Worm (Caenorhabditis elegans) whole organism, L1 larva: ENCODE results near the gene pgap-1.
A peak's percentile ranks its signal among the peaks of the same experiment; 100 is the strongest.

Experiments used
- C16A3.4 ChIP-seq: fragments of 150-350 bp; optimal IDR thresholded peaks from 2 replicates; lab custom pipeline; 2014; ENCODE audit warnings: missing biosample characterization, missing genetic modification characterization
- Y116A8C.19 ChIP-seq: sonication (generic microtip); optimal IDR thresholded peaks from 2 replicates; lab custom pipeline; 2016; ENCODE audit warnings: missing compliant biosample characterization, missing genetic modification characterization, borderline replicate concordance
- aly-2 ChIP-seq: fragments of 150-350 bp; optimal IDR thresholded peaks from 2 replicates; lab custom pipeline; 2014; ENCODE audit warnings: missing biosample characterization, missing genetic modification characterization
- ama-1 ChIP-seq: fragments of 150-350 bp; optimal IDR thresholded peaks from 2 replicates; lab custom pipeline; 2014
- blmp-1 ChIP-seq: fragments of 150-350 bp; optimal IDR thresholded peaks from 2 replicates; lab custom pipeline; 2014; ENCODE audit warnings: missing biosample characterization, missing genetic modification characterization
- ceh-63 ChIP-seq: fragments of 200-800 bp; sonication (Bioruptor generic); optimal IDR thresholded peaks from 2 replicates; lab custom pipeline; 2018; ENCODE audit warnings: mild to moderate bottlenecking, missing genetic modification characterization, missing compliant biosample characterization
- ceh-8 ChIP-seq: fragments of 200-800 bp; sonication (Bioruptor generic); optimal IDR thresholded peaks from 2 replicates; lab custom pipeline; 2018; ENCODE audit warnings: mild to moderate bottlenecking, missing genetic modification characterization, moderate library complexity, missing compliant biosample characterization
- ceh-82 ChIP-seq, 3 experiments: fragments of 150-350 bp in 1 of 3; sonication (generic microtip) in 2 of 3; optimal IDR thresholded peaks; 2 replicates each; lab custom pipeline; 2014 to 2017; ENCODE audit warnings: missing biosample characterization in 3 of 3, missing genetic modification characterization in 3 of 3
- ceh-88 ChIP-seq: fragments of 200-800 bp; sonication (Bioruptor generic); IDR thresholded peaks from 2 replicates; pipeline ENCODE4 v1.3.6; 2022; ENCODE audit warnings: missing genetic modification characterization, missing compliant biosample characterization
- ceh-90 ChIP-seq: sonication (generic microtip); optimal IDR thresholded peaks from 2 replicates; lab custom pipeline; 2016; ENCODE audit warnings: missing genetic modification characterization, missing compliant biosample characterization
- dpl-1 ChIP-seq, 3 experiments: fragments of 150-350 bp in 2 of 3; sonication (generic microtip) in 1 of 3; optimal IDR thresholded peaks; 2 replicates each; lab custom pipeline; 2014 to 2017; ENCODE audit warnings: missing biosample characterization in 3 of 3, missing genetic modification characterization in 3 of 3, missing genetic modification reagents in 3 of 3
- efl-1 ChIP-seq, 4 experiments: fragments of 150-350 bp; optimal IDR thresholded peaks in 3 of 4; peaks in 1 of 4; 1 replicate in 1 of 4; 2 replicates in 3 of 4; lab custom pipeline; 2014; ENCODE audit warnings: missing biosample characterization in 2 of 4, missing genetic modification characterization in 2 of 4, missing genetic modification reagents in 2 of 4
- egl-13 ChIP-seq: sonication (generic microtip); optimal IDR thresholded peaks from 2 replicates; lab custom pipeline; 2016; ENCODE audit warnings: missing genotype, missing genetic modification reagents, missing genetic modification characterization, missing compliant biosample characterization
- elt-2 ChIP-seq: sonication (generic microtip); optimal IDR thresholded peaks from 2 replicates; lab custom pipeline; 2016; ENCODE audit warnings: missing genetic modification characterization, mild to moderate bottlenecking, inconsistent platforms, missing compliant biosample characterization, missing genetic modification reagents
- elt-3 ChIP-seq, 6 experiments: fragments of 150-350 bp in 1 of 6; sonication (generic microtip); optimal IDR thresholded peaks; 2 replicates each; lab custom pipeline; 2017 to 2018; ENCODE audit warnings: missing biosample characterization in 6 of 6, missing genetic modification characterization in 6 of 6, inconsistent platforms in 1 of 6
- fkh-4 ChIP-seq: sonication (generic microtip); optimal IDR thresholded peaks from 2 replicates; lab custom pipeline; 2016; ENCODE audit warnings: missing compliant biosample characterization, missing genetic modification characterization, borderline replicate concordance
- fkh-8 ChIP-seq: sonication (generic microtip); optimal IDR thresholded peaks from 2 replicates; lab custom pipeline; 2016; ENCODE audit warnings: mild to moderate bottlenecking, missing genetic modification characterization, missing compliant biosample characterization
- fos-1 ChIP-seq: fragments of 150-350 bp; optimal IDR thresholded peaks from 2 replicates; lab custom pipeline; 2014; ENCODE audit warnings: missing biosample characterization, missing genetic modification characterization
- hlh-4 ChIP-seq: sonication (generic microtip); optimal IDR thresholded peaks from 2 replicates; lab custom pipeline; 2016; ENCODE audit warnings: mild to moderate bottlenecking, missing genetic modification characterization, missing compliant biosample characterization
- hpl-2 ChIP-seq: fragments of 150-350 bp; optimal IDR thresholded peaks from 2 replicates; lab custom pipeline; 2014; ENCODE audit warnings: missing biosample characterization, missing genetic modification reagents, missing genetic modification characterization
- jun-1 ChIP-seq: fragments of 150-350 bp; optimal IDR thresholded peaks from 2 replicates; lab custom pipeline; 2014; ENCODE audit warnings: missing biosample characterization, missing genetic modification reagents, missing genetic modification characterization
- lin-14 ChIP-seq: fragments of 200-800 bp; sonication (Bioruptor generic); optimal IDR thresholded peaks from 2 replicates; lab custom pipeline; 2018; ENCODE audit warnings: mild to moderate bottlenecking, missing genetic modification characterization, moderate library complexity, missing compliant biosample characterization
- lin-15B ChIP-seq: fragments of 150-350 bp; sonication (generic microtip); optimal IDR thresholded peaks from 3 replicates; lab custom pipeline; 2014; ENCODE audit warnings: missing biosample characterization, missing genetic modification characterization
- lir-3 ChIP-seq: sonication (generic microtip); optimal IDR thresholded peaks from 2 replicates; lab custom pipeline; 2016; ENCODE audit warnings: mild to moderate bottlenecking, missing genetic modification characterization, moderate library complexity, missing compliant biosample characterization; ENCODE audit not compliant: poor library complexity
- lsy-2 ChIP-seq, 2 experiments: fragments of 150-350 bp; optimal IDR thresholded peaks; 2 replicates each; lab custom pipeline; 2014; ENCODE audit warnings: missing biosample characterization in 2 of 2, missing genetic modification characterization in 2 of 2
- mab-9 ChIP-seq: fragments of 200-800 bp; sonication (Bioruptor generic); IDR thresholded peaks from 2 replicates; pipeline ENCODE4 v1.3.6; 2022; ENCODE audit warnings: missing genetic modification reagents, missing genetic modification characterization, missing compliant biosample characterization
- mdl-1 ChIP-seq, 2 experiments: fragments of 150-350 bp; optimal IDR thresholded peaks; 2 replicates each; lab custom pipeline; 2014 to 2017; ENCODE audit warnings: missing biosample characterization in 2 of 2, missing genetic modification characterization in 2 of 2, inconsistent platforms in 1 of 2
- nhr-11 ChIP-seq: fragments of 150-350 bp; optimal IDR thresholded peaks from 2 replicates; lab custom pipeline; 2014; ENCODE audit warnings: missing biosample characterization, missing genetic modification characterization
- nhr-12 ChIP-seq: sonication (generic microtip); optimal IDR thresholded peaks from 2 replicates; lab custom pipeline; 2017; ENCODE audit warnings: missing biosample characterization, missing genetic modification characterization
- nhr-28 ChIP-seq: fragments of 150-350 bp; optimal IDR thresholded peaks from 2 replicates; lab custom pipeline; 2014; ENCODE audit warnings: missing biosample characterization, missing genetic modification characterization
- nhr-71 ChIP-seq: sonication (generic microtip); optimal IDR thresholded peaks from 2 replicates; lab custom pipeline; 2016; ENCODE audit warnings: mild to moderate bottlenecking, missing genetic modification characterization, moderate library complexity, missing compliant biosample characterization
- nhr-84 ChIP-seq: sonication (generic microtip); optimal IDR thresholded peaks from 2 replicates; lab custom pipeline; 2017; ENCODE audit warnings: missing biosample characterization, missing genetic modification characterization
- nhr-85 ChIP-seq: sonication (generic microtip); peaks from one replicate; lab custom pipeline; 2016; ENCODE audit warnings: missing genetic modification characterization, inconsistent platforms, missing compliant biosample characterization
- nhr-90 ChIP-seq: sonication (generic microtip); optimal IDR thresholded peaks from 2 replicates; lab custom pipeline; 2016; ENCODE audit warnings: mild to moderate bottlenecking, missing genetic modification characterization, missing compliant biosample characterization; ENCODE audit not compliant: poor library complexity
- pax-3 ChIP-seq: fragments of 200-800 bp; sonication (Bioruptor generic); optimal IDR thresholded peaks from 2 replicates; lab custom pipeline; 2018; ENCODE audit warnings: mild to moderate bottlenecking, missing genetic modification characterization, moderate library complexity, missing compliant biosample characterization
- pqm-1 ChIP-seq: sonication (generic microtip); optimal IDR thresholded peaks from 3 replicates; lab custom pipeline; 2017; ENCODE audit warnings: missing biosample characterization, missing genetic modification characterization
- rnt-1 ChIP-seq: sonication (generic microtip); optimal IDR thresholded peaks from 2 replicates; lab custom pipeline; 2016; ENCODE audit warnings: mild to moderate bottlenecking, missing genetic modification characterization, moderate library complexity, missing compliant biosample characterization
- sox-4 ChIP-seq: sonication (generic microtip); optimal IDR thresholded peaks from 2 replicates; lab custom pipeline; 2016; ENCODE audit warnings: missing genetic modification characterization, missing compliant biosample characterization
- sup-37 ChIP-seq: fragments of 200-800 bp; sonication (Bioruptor generic); optimal IDR thresholded peaks from 2 replicates; lab custom pipeline; 2018; ENCODE audit warnings: mild to moderate bottlenecking, missing genetic modification characterization, missing compliant biosample characterization
- unc-86 ChIP-seq: sonication (generic microtip); optimal IDR thresholded peaks from 2 replicates; lab custom pipeline; 2016; ENCODE audit warnings: missing genetic modification characterization, missing compliant biosample characterization
- vab-15 ChIP-seq: sonication (generic microtip); optimal IDR thresholded peaks from 2 replicates; lab custom pipeline; 2017; ENCODE audit warnings: missing genotype, mild to moderate bottlenecking, missing genetic modification characterization, missing compliant biosample characterization
- xbp-1 ChIP-seq: sonication (generic microtip); optimal IDR thresholded peaks from 2 replicates; lab custom pipeline; 2016; ENCODE audit warnings: missing genetic modification characterization, missing compliant biosample characterization
- zip-4 ChIP-seq: fragments of 200-800 bp; sonication (Bioruptor generic); optimal IDR thresholded peaks from 2 replicates; lab custom pipeline; 2018; ENCODE audit warnings: mild to moderate bottlenecking, missing genetic modification characterization, moderate library complexity, missing compliant biosample characterization
- ztf-4 ChIP-seq: fragments of 150-350 bp; optimal IDR thresholded peaks from 2 replicates; lab custom pipeline; 2014; ENCODE audit warnings: missing biosample characterization, missing genetic modification characterization

The pgap-1 gene

ce11 chrV:11201826-11202565 is 39.7 kb upstream of the pgap-1 start, which contains the start of gene K10D6.4:
Gene K10D6.4 (plus strand): TSS chrV:11201925.
- peak; percentile 17 for TF ChIP-seq nhr-71
- TF ChIP-seq mdl-1 (tag; optimal IDR thresholded peaks at IDR 0.05; lab: Kevin White, UChicago): no peak
- TF ChIP-seq xbp-1 (tag; lab: Kevin White, UChicago): no peak
- TF ChIP-seq zip-4: no peak
- peak; percentile 50 for TF ChIP-seq elt-2 (tag; lab: Kevin White, UChicago)
- TF ChIP-seq elt-3 (tag; optimal IDR thresholded peaks at IDR 0.05; lab: Kevin White, UChicago): no peak
- TF ChIP-seq hlh-4: peak; percentile 99
- peak; percentile 8 for TF ChIP-seq fkh-8 (tag; lab: Kevin White, UChicago)
- no peak for TF ChIP-seq fkh-4 (tag; lab: Kevin White, UChicago)
- TF ChIP-seq rnt-1 (tag; lab: Kevin White, UChicago): no peak
- TF ChIP-seq nhr-85 (tag; lab: Kevin White, UChicago): no peak
- no peak for TF ChIP-seq efl-1 (optimal IDR thresholded peaks at IDR 0.05; lab: Kevin White, UChicago)
- TF ChIP-seq efl-1 (GFP tag; optimal IDR thresholded peaks at IDR 0.05 in 1 of 2; lab: Kevin White, UChicago): peak in 1 of 2 experiments; percentile 47

- TF ChIP-seq mab-9 (GFP tag; lab: Robert Waterston, UW): no peak
- TF ChIP-seq lir-3 (tag; lab: Kevin White, UChicago): no peak
- no peak for TF ChIP-seq C16A3.4
- TF ChIP-seq lin-15B (tag; lab: Kevin White, UChicago): no peak
- TF ChIP-seq ceh-82 (tag; optimal IDR thresholded peaks at IDR 0.05; lab: Kevin White, UChicago): no peak
- TF ChIP-seq ceh-90 (tag; lab: Kevin White, UChicago): no peak
- TF ChIP-seq nhr-12: no peak
- no peak for TF ChIP-seq ceh-63 (GFP tag; lab: Kevin White, UChicago)
- no peak for TF ChIP-seq nhr-28 (tag; lab: Kevin White, UChicago)
- no peak for TF ChIP-seq sup-37 (GFP tag; lab: Kevin White, UChicago)
- TF ChIP-seq vab-15 (tag; lab: Kevin White, UChicago): no peak
- no peak for TF ChIP-seq Y116A8C.19
- TF ChIP-seq egl-13: no peak
- TF ChIP-seq ceh-8 (GFP tag; lab: Kevin White, UChicago): no peak
- no peak for TF ChIP-seq aly-2 (tag; lab: Kevin White, UChicago)
- no peak for TF ChIP-seq fos-1 (tag; lab: Kevin White, UChicago)
Observed at ce11 chrV:11204452-11204851, 37.2 kb upstream of the pgap-1 start.

DNA sequence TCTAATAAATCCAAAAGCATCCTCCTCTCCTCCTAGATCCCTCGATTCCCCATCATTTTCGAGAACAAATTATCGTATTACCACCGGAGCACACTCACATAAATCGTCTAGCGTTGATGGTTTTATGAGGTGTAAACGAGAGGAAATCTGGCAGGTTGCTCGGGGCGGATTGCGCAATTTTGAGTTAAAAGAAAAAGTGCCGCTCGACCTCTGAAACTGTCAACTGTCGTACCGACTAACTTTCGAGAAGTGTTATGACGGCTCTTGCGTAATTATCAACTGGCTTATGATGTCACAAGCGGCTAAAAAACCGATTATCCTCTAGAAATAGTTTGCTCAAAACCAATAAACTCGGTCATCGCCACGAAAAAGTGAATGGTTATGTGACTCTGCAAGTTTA is 35.2 kb upstream of the pgap-1 start:
- no peak for TF ChIP-seq ztf-4 (tag; lab: Kevin White, UChicago)
- TF ChIP-seq ceh-88: no peak
- TF ChIP-seq jun-1: no peak
- TF ChIP-seq ceh-82 (tag; optimal IDR thresholded peaks at IDR 0.05; lab: Kevin White, UChicago): no peak
- TF ChIP-seq unc-86 (tag; lab: Kevin White, UChicago): no peak
- TF ChIP-seq pax-3 (tag; lab: Kevin White, UChicago): no peak
- TF ChIP-seq fkh-4 (tag; lab: Kevin White, UChicago): no peak
- TF ChIP-seq lsy-2 (tag; optimal IDR thresholded peaks at IDR 0.05; lab: Kevin White, UChicago): no peak

DNA sequence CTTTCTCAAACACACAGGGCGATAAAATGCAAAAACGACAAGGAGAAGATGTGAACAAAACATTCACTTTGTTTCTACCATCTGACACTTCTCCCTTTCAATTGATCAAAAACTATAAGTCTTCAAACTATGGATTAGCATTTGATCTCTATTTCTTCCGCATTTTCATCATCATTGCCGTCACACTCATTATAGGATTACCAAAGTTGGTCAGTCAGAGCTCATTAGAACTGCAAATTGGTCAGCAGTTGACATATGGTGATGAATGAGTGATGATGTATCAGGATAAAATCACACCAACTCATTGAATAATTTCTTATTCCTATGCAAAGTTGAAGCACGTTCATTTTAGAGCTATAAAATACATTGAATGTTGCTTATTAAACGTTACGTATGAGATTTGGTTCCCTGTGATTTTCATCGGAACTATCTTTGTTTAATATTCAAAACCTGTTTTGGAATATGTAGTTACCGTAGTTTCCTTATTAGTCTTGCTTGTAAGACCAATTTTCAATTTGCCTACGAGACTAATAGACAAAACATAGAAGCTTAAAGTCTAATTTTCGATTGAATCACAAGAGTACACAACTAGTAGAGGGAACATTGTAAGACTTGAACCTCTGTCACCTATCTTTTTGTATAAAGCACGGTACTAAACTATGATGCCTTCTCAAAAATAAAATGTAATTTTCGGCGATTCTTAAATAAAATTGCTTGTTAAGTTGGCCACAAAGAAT is 32.1 kb upstream of the pgap-1 start:
- TF ChIP-seq rnt-1 (tag; lab: Kevin White, UChicago) (no peak), dpl-1 (GFP tag; optimal IDR thresholded peaks at IDR 0.05; lab: Kevin White, UChicago) (no peak), nhr-90 (tag; lab: Kevin White, UChicago) (no peak), ceh-82 (tag; optimal IDR thresholded peaks at IDR 0.05; lab: Kevin White, UChicago) (no peak), nhr-84 (tag; lab: Kevin White, UChicago) (no peak), lsy-2 (tag; optimal IDR thresholded peaks at IDR 0.05; lab: Kevin White, UChicago) (no peak), ceh-8 (GFP tag; lab: Kevin White, UChicago) (peak; percentile 32), lin-14 (GFP tag; lab: Kevin White, UChicago) (no peak), ceh-63 (GFP tag; lab: Kevin White, UChicago) (no peak), pax-3 (tag; lab: Kevin White, UChicago) (peak; percentile 17), sox-4 (tag; lab: Kevin White, UChicago) (no peak), blmp-1 (tag; lab: Kevin White, UChicago) (peak; percentile 40), vab-15 (tag; lab: Kevin White, UChicago) (no peak), nhr-11 (tag; lab: Kevin White, UChicago) (no peak), ama-1 (lab: Kevin White, UChicago) (no peak), nhr-28 (tag; lab: Kevin White, UChicago) (no peak), aly-2 (tag; lab: Kevin White, UChicago) (no peak), pqm-1 (tag; lab: Kevin White, UChicago) (no peak), hpl-2 (GFP tag; lab: Kevin White, UChicago) (no peak)
